Worm (Caenorhabditis elegans): ENCODE measurements around the gene C55A1.11.
A peak's percentile ranks its signal among the peaks of the same experiment; 100 is the strongest.
"Not testable (repeated sequence)": the region's sequence is repeated elsewhere in the genome, so short reads cannot be mapped to it uniquely, and the experiment has no call there.

C55A1.11 gene

ce11 chrV:15625561-15625960 is at the start of gene C55A1.11:
Gene C55A1.11, plus strand, starts transcription at chrV:15625861.
- TF ChIP-seq dao-5 (tag; optimal IDR thresholded peaks at IDR 0.05) (no peak), him-1 (tag; optimal IDR thresholded peaks at IDR 0.05) (no peak), W03F9.2 (tag; optimal IDR thresholded peaks at IDR 0.05) (no peak)

- no peak for TF ChIP-seq dao-5 (tag; optimal IDR thresholded peaks at IDR 0.05)
- TF ChIP-seq him-1 (tag; optimal IDR thresholded peaks at IDR 0.05) = no peak
- TF ChIP-seq W03F9.2 (tag; optimal IDR thresholded peaks at IDR 0.05) = no peak
Measured at ce11 chrV:15577395-15577896, 48.2 kb upstream of the C55A1.11 start, which contains the start of gene atx-3. Gene atx-3, minus strand, starts transcription at chrV:15577445.

- no peak for TF ChIP-seq him-1 (tag; optimal IDR thresholded peaks at IDR 0.05)
- TF ChIP-seq dao-5 (tag; optimal IDR thresholded peaks at IDR 0.05) = no peak
- TF ChIP-seq W03F9.2 (tag; optimal IDR thresholded peaks at IDR 0.05) = no peak
Measured at ce11 chrV:15578386-15578785, 47.3 kb upstream of the C55A1.11 start, which contains the start of gene F28F8.9. Gene F28F8.9, minus strand, starts transcription at chrV:15578673.

- peak; percentile 92 for TF ChIP-seq him-1 (tag; optimal IDR thresholded peaks at IDR 0.05)
Measured at ce11 chrV:15590183-15590667, 35.4 kb upstream of the C55A1.11 start, which contains the start of gene F28F8.7. Gene F28F8.7, minus strand, starts transcription at chrV:15590617.

ce11 chrV:15594573-15594972 is 31.1 kb upstream of the C55A1.11 start, which contains the start of gene fbxa-139:
Gene fbxa-139, minus strand, starts transcription at chrV:15594673.
- TF ChIP-seq dao-5 (tag; optimal IDR thresholded peaks at IDR 0.05) = no peak

- not testable (repeated sequence) for TF ChIP-seq dao-5, W03F9.2, him-1 (tag; optimal IDR thresholded peaks at IDR 0.05)
Measured at ce11 chrV:15599762-15600161, 25.9 kb upstream of the C55A1.11 start, which contains the start of gene B0391.14. Gene B0391.14, minus strand, starts transcription at chrV:15599862.

- TF ChIP-seq W03F9.2 (tag; optimal IDR thresholded peaks at IDR 0.05) = no peak
- TF ChIP-seq dao-5 (tag; optimal IDR thresholded peaks at IDR 0.05) = no peak
- no peak for TF ChIP-seq him-1 (tag; optimal IDR thresholded peaks at IDR 0.05)
Measured at ce11 chrV:15602253-15602652, 23.4 kb upstream of the C55A1.11 start, which contains the start of gene fbxa-152. Gene fbxa-152, minus strand, starts transcription at chrV:15602353.

ce11 chrV:15605045-15605444 is 20.6 kb upstream of the C55A1.11 start, which contains the start of gene fbxa-154:
Gene fbxa-154, minus strand, starts transcription at chrV:15605145.
- no peak for TF ChIP-seq him-1 (tag; optimal IDR thresholded peaks at IDR 0.05)
- TF ChIP-seq W03F9.2 (tag; optimal IDR thresholded peaks at IDR 0.05) = no peak
- no peak for TF ChIP-seq dao-5 (tag; optimal IDR thresholded peaks at IDR 0.05)

- TF ChIP-seq dao-5 (tag; optimal IDR thresholded peaks at IDR 0.05) (no peak), him-1 (tag; optimal IDR thresholded peaks at IDR 0.05) (no peak), W03F9.2 (tag; optimal IDR thresholded peaks at IDR 0.05) (no peak)
Measured at ce11 chrV:15610350-15610940, 15.2 kb upstream of the C55A1.11 start, which contains the start of the genes fbxa-153 and str-12. Gene fbxa-153, minus strand, starts transcription at chrV:15610384. Gene str-12, plus strand, starts transcription at chrV:15610890.

- TF ChIP-seq dao-5 (tag; optimal IDR thresholded peaks at IDR 0.05) = no peak
- no peak for TF ChIP-seq him-1 (tag; optimal IDR thresholded peaks at IDR 0.05)
Measured at ce11 chrV:15612886-15613285, 12.8 kb upstream of the C55A1.11 start, which contains the start of gene str-263. Gene str-263, plus strand, starts transcription at chrV:15613186.

- no peak for TF ChIP-seq him-1 (tag; optimal IDR thresholded peaks at IDR 0.05)
- TF ChIP-seq W03F9.2 (tag; optimal IDR thresholded peaks at IDR 0.05) = no peak
- no peak for TF ChIP-seq dao-5 (tag; optimal IDR thresholded peaks at IDR 0.05)
Measured at ce11 chrV:15614534-15614933, 11.1 kb upstream of the C55A1.11 start.

- no peak for TF ChIP-seq dao-5 (tag; optimal IDR thresholded peaks at IDR 0.05)
- TF ChIP-seq W03F9.2 (tag; optimal IDR thresholded peaks at IDR 0.05) = no peak
- TF ChIP-seq him-1 (tag; optimal IDR thresholded peaks at IDR 0.05) = no peak
Measured at ce11 chrV:15621518-15621917, 4.1 kb upstream of the C55A1.11 start, which contains the start of gene C55A1.1. Gene C55A1.1, plus strand, starts transcription at chrV:15621818.

ce11 chrV:15629543-15629942 is 3.9 kb downstream of the C55A1.11 start, which contains the start of gene str-248:
Gene str-248, minus strand, starts transcription at chrV:15629643.
- no peak for TF ChIP-seq him-1 (tag; optimal IDR thresholded peaks at IDR 0.05)
- TF ChIP-seq W03F9.2 (tag; optimal IDR thresholded peaks at IDR 0.05) = no peak
- no peak for TF ChIP-seq dao-5 (tag; optimal IDR thresholded peaks at IDR 0.05)

ce11 chrV:15638853-15639252 is 13.2 kb downstream of the C55A1.11 start, which contains the start of gene srz-44:
Gene srz-44, minus strand, starts transcription at chrV:15638953.
- TF ChIP-seq W03F9.2 (tag; optimal IDR thresholded peaks at IDR 0.05) (no peak), dao-5 (tag; optimal IDR thresholded peaks at IDR 0.05) (no peak), him-1 (tag; optimal IDR thresholded peaks at IDR 0.05) (no peak)
